Worm (Caenorhabditis elegans) whole organism, late embryonic: ENCODE results near the gene gly-11.

Experiments
- C08G9.2 ChIP-seq: sonication (generic microtip); optimal IDR thresholded peaks from 2 replicates; lab custom pipeline; 2016; ENCODE audit warnings: mild to moderate bottlenecking, missing genetic modification characterization, moderate library complexity, missing compliant biosample characterization
- C38D4.7 ChIP-seq: fragments of 200-800 bp; sonication (Bioruptor generic); optimal IDR thresholded peaks from 2 replicates; lab custom pipeline; 2018; ENCODE audit warnings: mild to moderate bottlenecking, missing genetic modification characterization, moderate library complexity, missing compliant biosample characterization
- F13H6.1 ChIP-seq: sonication (generic microtip); optimal IDR thresholded peaks from 2 replicates; lab custom pipeline; 2016; ENCODE audit warnings: missing genetic modification characterization, missing compliant biosample characterization
- ceh-14 ChIP-seq: sonication (generic microtip); optimal IDR thresholded peaks from 2 replicates; lab custom pipeline; 2016; ENCODE audit warnings: missing genotype, missing genetic modification characterization, missing compliant biosample characterization
- ceh-19 ChIP-seq: fragments of 200-800 bp; sonication (Bioruptor generic); optimal IDR thresholded peaks from 2 replicates; lab custom pipeline; 2018; ENCODE audit warnings: mild to moderate bottlenecking, missing genetic modification characterization, missing compliant biosample characterization
- ceh-24 ChIP-seq: sonication (generic microtip); optimal IDR thresholded peaks from 2 replicates; lab custom pipeline; 2016; ENCODE audit warnings: mild to moderate bottlenecking, missing genetic modification characterization, missing compliant biosample characterization
- ceh-31 ChIP-seq: sonication (generic microtip); optimal IDR thresholded peaks from 2 replicates; lab custom pipeline; 2016; ENCODE audit warnings: missing genetic modification characterization, missing compliant biosample characterization
- ceh-48 ChIP-seq: sonication (generic microtip); optimal IDR thresholded peaks from 2 replicates; lab custom pipeline; 2016; ENCODE audit warnings: missing genetic modification characterization, inconsistent platforms, missing compliant biosample characterization
- ceh-9 ChIP-seq: sonication (generic microtip); optimal IDR thresholded peaks from 2 replicates; lab custom pipeline; 2016; ENCODE audit warnings: mild to moderate bottlenecking, missing genetic modification characterization, inconsistent platforms, missing compliant biosample characterization
- dve-1 ChIP-seq: sonication (generic microtip); optimal IDR thresholded peaks from 2 replicates; lab custom pipeline; 2017; ENCODE audit warnings: antibody characterized with exemption, mild to moderate bottlenecking, missing genetic modification characterization, missing compliant biosample characterization
- fax-1 ChIP-seq: sonication (generic microtip); optimal IDR thresholded peaks from 2 replicates; lab custom pipeline; 2016; ENCODE audit warnings: missing genotype, missing genetic modification characterization, missing compliant biosample characterization
- fkh-10 ChIP-seq: fragments of 150-350 bp; optimal IDR thresholded peaks from 2 replicates; lab custom pipeline; 2014; ENCODE audit warnings: missing biosample characterization, missing genetic modification reagents, missing genetic modification characterization
- hlh-13 ChIP-seq: fragments of 200-800 bp; sonication (Bioruptor generic); optimal IDR thresholded peaks from 2 replicates; lab custom pipeline; 2018; ENCODE audit warnings: mild to moderate bottlenecking, missing genetic modification characterization, missing compliant biosample characterization
- hlh-15 ChIP-seq: sonication (generic microtip); optimal IDR thresholded peaks from 2 replicates; lab custom pipeline; 2016; ENCODE audit warnings: missing genetic modification characterization, missing compliant biosample characterization
- hlh-30 ChIP-seq: sonication (generic microtip); optimal IDR thresholded peaks from 2 replicates; lab custom pipeline; 2017; ENCODE audit warnings: antibody characterized with exemption, missing genetic modification characterization, missing compliant biosample characterization; ENCODE audit not compliant: insufficient read depth
- hlh-6 ChIP-seq: sonication (generic microtip); optimal IDR thresholded peaks from 2 replicates; lab custom pipeline; 2016; ENCODE audit warnings: missing genotype, missing genetic modification characterization, missing compliant biosample characterization
- hlh-8 ChIP-seq: sonication (generic microtip); optimal IDR thresholded peaks from 2 replicates; lab custom pipeline; 2016; ENCODE audit warnings: missing genotype, missing genetic modification characterization, missing compliant biosample characterization
- mec-3 ChIP-seq: sonication (generic microtip); optimal IDR thresholded peaks from 2 replicates; lab custom pipeline; 2016; ENCODE audit warnings: borderline replicate concordance, missing genetic modification characterization, missing compliant biosample characterization
- nfya-1 ChIP-seq: sonication (generic microtip); optimal IDR thresholded peaks from 2 replicates; lab custom pipeline; 2017; ENCODE audit warnings: missing genetic modification characterization, mild to moderate bottlenecking, missing compliant biosample characterization, antibody characterized with exemption, moderate library complexity
- nhr-11 ChIP-seq: fragments of 150-350 bp; optimal IDR thresholded peaks from 2 replicates; lab custom pipeline; 2014; ENCODE audit warnings: missing biosample characterization, missing genetic modification characterization
- npax-4 ChIP-seq: sonication (generic microtip); optimal IDR thresholded peaks from 2 replicates; lab custom pipeline; 2016; ENCODE audit warnings: missing genetic modification characterization, missing compliant biosample characterization
- odd-2 ChIP-seq: sonication (generic microtip); optimal IDR thresholded peaks from 2 replicates; lab custom pipeline; 2017; ENCODE audit warnings: antibody characterized with exemption, mild to moderate bottlenecking, missing genetic modification characterization, missing compliant biosample characterization
- pag-3 ChIP-seq: sonication (generic microtip); optimal IDR thresholded peaks from 2 replicates; lab custom pipeline; 2016; ENCODE audit warnings: missing compliant biosample characterization, missing genetic modification characterization, borderline replicate concordance
- pat-9 ChIP-seq: fragments of 200-800 bp; sonication (Bioruptor generic); optimal IDR thresholded peaks from 2 replicates; lab custom pipeline; 2018; ENCODE audit warnings: mild to moderate bottlenecking, missing genetic modification characterization, moderate library complexity, missing compliant biosample characterization
- pha-2 ChIP-seq: sonication (generic microtip); optimal IDR thresholded peaks from 2 replicates; lab custom pipeline; 2017; ENCODE audit warnings: mild to moderate bottlenecking, missing genetic modification characterization, missing compliant biosample characterization
- pqm-1 ChIP-seq: sonication (generic microtip); optimal IDR thresholded peaks from 2 replicates; lab custom pipeline; 2016; ENCODE audit warnings: missing genetic modification characterization, missing compliant biosample characterization
- sdc-2 ChIP-seq: sonication (generic microtip); optimal IDR thresholded peaks from 2 replicates; lab custom pipeline; 2016; ENCODE audit warnings: missing genotype, missing genetic modification characterization, missing compliant biosample characterization
- sox-4 ChIP-seq: sonication (generic microtip); optimal IDR thresholded peaks from 2 replicates; lab custom pipeline; 2017; ENCODE audit warnings: mild to moderate bottlenecking, missing genetic modification characterization, inconsistent platforms, missing compliant biosample characterization
- syd-9 ChIP-seq: sonication (generic microtip); optimal IDR thresholded peaks from 2 replicates; lab custom pipeline; 2016; ENCODE audit warnings: mild to moderate bottlenecking, missing genetic modification characterization, moderate library complexity, missing compliant biosample characterization
- tbx-2 ChIP-seq: sonication (generic microtip); optimal IDR thresholded peaks from 2 replicates; lab custom pipeline; 2016; ENCODE audit warnings: missing genetic modification characterization, missing compliant biosample characterization
- tbx-7 ChIP-seq: sonication (generic microtip); optimal IDR thresholded peaks from 2 replicates; lab custom pipeline; 2016; ENCODE audit warnings: missing genotype, missing genetic modification characterization, missing compliant biosample characterization
- unc-3 ChIP-seq, 2 experiments: fragments of 200-800 bp in 1 of 2; sonication (Bioruptor generic) in 1 of 2; sonication (generic microtip) in 1 of 2; conservative IDR thresholded peaks in 1 of 2; optimal IDR thresholded peaks in 1 of 2; 2 replicates each; pipeline versions ENCODE4 v1.3.6 to Lab custom; 2016 to 2022; ENCODE audit warnings: missing compliant biosample characterization in 2 of 2, missing genetic modification characterization in 2 of 2, missing genetic modification reagents in 1 of 2
- unc-42 ChIP-seq: sonication (generic microtip); optimal IDR thresholded peaks from 2 replicates; lab custom pipeline; 2016; ENCODE audit warnings: missing genotype, missing genetic modification characterization, missing compliant biosample characterization
- zip-5 ChIP-seq: sonication (generic microtip); optimal IDR thresholded peaks from 2 replicates; lab custom pipeline; 2016; ENCODE audit warnings: missing genetic modification characterization, missing compliant biosample characterization

Gene gly-11

DNA sequence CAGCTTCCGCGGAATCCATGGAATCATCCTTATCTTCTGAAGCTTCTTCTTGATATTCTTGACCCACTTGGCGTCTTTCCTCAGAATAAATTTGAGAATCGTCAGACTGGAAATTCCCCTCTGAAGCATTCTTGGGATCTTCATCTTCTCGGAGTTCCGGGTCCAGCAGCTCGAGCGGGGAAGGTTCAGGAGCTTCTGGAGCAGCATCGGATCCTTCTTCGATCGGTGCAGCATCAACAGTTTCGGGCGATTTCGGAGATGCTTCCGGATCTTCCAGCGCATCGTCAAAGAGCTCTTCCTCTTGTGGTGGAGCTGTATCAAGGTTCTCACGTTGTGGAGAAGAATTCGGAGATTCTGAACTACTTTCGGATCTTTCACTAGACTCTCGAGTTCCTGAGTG, 30.5 kb upstream of the gly-11 start:
- TF ChIP-seq F13H6.1, result no peak
- no peak for TF ChIP-seq fax-1 (tag; lab: Kevin White, UChicago)
- no peak for TF ChIP-seq pag-3
- TF ChIP-seq nhr-11 (tag; lab: Kevin White, UChicago), result no peak
- no peak for TF ChIP-seq hlh-30 (tag; lab: Kevin White, UChicago)

DNA sequence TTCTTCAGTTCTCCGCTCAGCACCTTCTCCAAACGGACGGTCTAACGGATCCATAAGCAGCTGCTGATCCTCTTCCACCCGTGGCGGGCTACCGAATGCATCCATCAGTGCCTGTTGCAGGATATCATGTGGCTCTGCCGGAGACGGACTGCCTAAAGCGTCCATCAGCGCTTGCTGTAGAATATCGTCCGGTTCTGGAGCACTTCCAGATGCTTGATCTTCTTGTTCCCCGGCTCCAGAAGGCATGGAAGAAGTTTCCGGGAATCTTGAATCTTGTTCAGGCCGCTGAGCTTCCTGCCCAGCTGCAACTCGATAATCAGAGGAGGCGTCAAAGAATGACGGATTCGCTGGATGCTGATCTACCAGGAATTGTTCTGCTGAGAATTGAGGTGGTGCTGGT, 28.2 kb upstream of the gly-11 start:
- TF ChIP-seq pat-9 (tag; lab: Kevin White, UChicago) (no peak), tbx-7 (tag; lab: Kevin White, UChicago) (no peak), sox-4 (tag; lab: Kevin White, UChicago) (no peak), ceh-48 (tag; lab: Kevin White, UChicago) (no peak), syd-9 (no peak)

DNA sequence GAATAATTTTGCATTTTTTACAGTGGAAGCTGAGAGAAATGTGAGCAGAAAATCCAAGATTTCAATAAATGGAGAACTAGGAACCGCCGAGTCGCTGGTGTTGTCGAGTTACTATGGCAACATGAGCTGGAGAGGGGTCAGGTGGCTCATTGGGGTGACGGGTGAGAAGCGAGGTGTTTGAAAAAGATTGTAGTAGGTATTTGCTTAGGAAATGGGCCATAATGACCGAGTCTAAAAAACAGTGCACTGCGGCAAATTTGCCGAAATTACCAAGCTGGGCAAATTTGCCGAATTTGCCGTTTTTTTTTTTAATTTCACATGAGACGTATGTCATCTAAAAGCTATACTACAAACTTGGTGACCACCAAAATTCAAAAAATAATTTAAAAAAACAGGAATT, 25.4 kb upstream of the gly-11 start, which contains the start of gene osm-12:
TSS of gene osm-12 (minus strand) at position 101 of the 400 bp plus-strand sequence.
- TF ChIP-seq hlh-8 (tag; lab: Kevin White, UChicago) (no peak), syd-9 (no peak), unc-42 (tag; lab: Kevin White, UChicago) (no peak), hlh-15 (tag; lab: Kevin White, UChicago) (no peak), dve-1 (tag; lab: Kevin White, UChicago) (no peak), npax-4 (tag; lab: Kevin White, UChicago) (no peak), C38D4.7 (GFP tag; lab: Kevin White, UChicago) (no peak), nhr-11 (tag; lab: Kevin White, UChicago) (no peak)

DNA sequence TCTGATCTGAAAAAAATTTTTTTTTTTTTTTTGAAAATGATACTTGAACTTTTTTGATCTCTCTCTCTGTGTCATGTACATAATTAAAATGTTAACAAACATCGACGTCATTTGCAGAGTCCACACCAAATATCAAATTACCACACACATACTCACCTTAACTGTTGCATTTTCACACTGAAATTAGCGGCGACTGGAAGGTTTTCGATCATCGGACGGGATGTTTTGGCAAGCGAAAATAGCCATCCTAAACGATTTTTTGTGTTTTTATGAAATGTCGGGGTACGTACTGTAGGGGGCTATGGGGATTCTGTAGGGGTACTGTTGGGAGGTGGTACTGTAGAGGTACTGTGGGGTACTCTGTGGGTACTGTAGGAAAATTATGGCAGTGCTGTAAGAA, 21.1 kb upstream of the gly-11 start:
- TF ChIP-seq ceh-14 (tag; lab: Kevin White, UChicago) (no peak), ceh-19 (GFP tag; lab: Kevin White, UChicago) (no peak), zip-5 (tag; lab: Kevin White, UChicago) (no peak), ceh-9 (tag; lab: Kevin White, UChicago) (no peak)

DNA sequence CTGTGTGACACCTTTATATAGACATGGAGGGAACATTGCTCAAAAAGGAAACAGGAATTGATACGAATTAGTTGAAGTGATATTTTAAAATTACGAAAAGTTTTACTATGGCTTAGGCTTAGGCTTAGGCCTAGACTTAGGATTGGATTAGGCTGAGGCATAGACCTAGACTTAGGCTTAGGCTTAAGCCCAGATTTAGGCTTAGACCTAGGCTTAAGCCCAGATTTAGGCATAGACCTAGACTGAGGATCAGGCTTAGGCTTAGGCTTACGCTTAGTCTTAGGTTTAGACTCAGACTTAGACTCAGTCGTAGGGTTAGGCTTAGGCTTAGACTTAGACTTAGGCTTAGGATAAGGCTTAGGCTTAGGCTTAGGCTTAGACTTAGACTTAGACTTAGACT, 18.9 kb upstream of the gly-11 start:
- TF ChIP-seq dve-1 (tag; lab: Kevin White, UChicago) (peak; percentile 88), tbx-2 (no peak)

DNA sequence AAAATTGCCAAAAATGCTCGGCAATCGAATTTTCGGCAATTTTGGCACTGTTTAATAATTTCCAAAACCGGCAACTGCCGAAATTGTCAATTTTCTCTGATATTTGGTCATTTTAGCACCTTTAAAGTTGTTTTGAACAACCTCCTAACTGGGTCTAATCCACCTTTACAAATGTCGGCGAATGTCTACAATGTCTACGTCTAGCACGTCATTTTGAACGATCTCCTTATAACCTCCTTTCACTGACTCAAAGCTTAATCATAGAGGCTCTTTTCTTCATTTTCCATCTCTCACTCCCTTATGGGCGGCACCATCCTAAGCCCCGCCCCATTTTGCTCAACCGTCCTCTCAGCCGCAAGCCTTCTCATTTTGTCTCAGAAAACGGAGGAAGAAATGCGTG, 17.1 kb upstream of the gly-11 start, which contains the start of gene Y75B8A.44:
TSS of gene Y75B8A.44 (plus strand) at position 301 of the 400 bp plus-strand sequence.
- no peak for TF ChIP-seq fkh-10 (GFP tag; lab: Kevin White, UChicago)
- TF ChIP-seq fax-1 (tag; lab: Kevin White, UChicago), result no peak
- no peak for TF ChIP-seq nfya-1

DNA sequence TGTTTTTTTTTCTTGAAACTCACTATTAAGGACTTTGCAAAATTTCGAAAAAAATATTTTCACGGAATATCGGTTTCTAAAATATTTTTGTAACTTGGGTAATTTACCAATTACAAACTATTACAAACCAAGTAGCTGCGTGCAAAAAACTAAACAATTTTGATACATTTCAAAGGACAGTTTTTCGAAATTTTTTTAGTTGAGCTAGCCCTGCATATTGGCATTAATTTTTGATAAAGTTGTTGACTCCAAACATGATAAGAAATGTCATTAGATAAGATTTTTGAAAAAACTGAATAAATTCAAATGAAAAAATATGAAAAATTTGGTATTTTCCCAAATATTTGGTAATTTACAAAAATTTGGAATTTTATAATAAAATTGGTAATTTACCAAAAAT, 11.2 kb upstream of the gly-11 start:
- TF ChIP-seq hlh-6 (tag; lab: Kevin White, UChicago), result no peak
- TF ChIP-seq npax-4 (tag; lab: Kevin White, UChicago), result no peak
- TF ChIP-seq odd-2 (tag; lab: Kevin White, UChicago), result no peak
- no peak for TF ChIP-seq hlh-13
- TF ChIP-seq ceh-31 (tag; lab: Kevin White, UChicago), result no peak
- TF ChIP-seq F13H6.1, result no peak
- TF ChIP-seq hlh-8 (tag; lab: Kevin White, UChicago), result no peak
- no peak for TF ChIP-seq C08G9.2
- no peak for TF ChIP-seq unc-3 (GFP tag; conservative IDR thresholded peaks at IDR 0.05; lab: Robert Waterston, UW)
- no peak for TF ChIP-seq unc-3 (tag; optimal IDR thresholded peaks at IDR 0.05; lab: Kevin White, UChicago)
- no peak for TF ChIP-seq mec-3 (tag; lab: Kevin White, UChicago)
- no peak for TF ChIP-seq syd-9
- TF ChIP-seq ceh-24, result no peak
- no peak for TF ChIP-seq sdc-2
- TF ChIP-seq nhr-11 (tag; lab: Kevin White, UChicago), result no peak
- no peak for TF ChIP-seq fax-1 (tag; lab: Kevin White, UChicago)
- no peak for TF ChIP-seq pha-2 (tag; lab: Kevin White, UChicago)
- TF ChIP-seq ceh-14 (tag; lab: Kevin White, UChicago), result no peak
- no peak for TF ChIP-seq pqm-1
